Worm (Caenorhabditis elegans): ENCODE results near the gene klp-4.

ce11 chrX:3152361-3152760, 26.1 kb downstream of the klp-4 start, which contains the start of gene bbln-1:
- TF ChIP-seq nhr-6 (tag; optimal IDR thresholded peaks at IDR 0.05) (no peak), skn-1 (tag; optimal IDR thresholded peaks at IDR 0.05) (no peak), nhr-77 (tag; optimal IDR thresholded peaks at IDR 0.05) (no peak), ztf-1 (GFP tag; conservative IDR thresholded peaks at IDR 0.05) (no peak)

Measured in whole organism, L2 larva.